Worm (Caenorhabditis elegans) whole organism, mixed stage, embryonic: ENCODE measurements around the gene R05H5.4.

ENCODE experiments used
- blmp-1 ChIP-seq: fragments of 150-350 bp; optimal IDR thresholded peaks from 2 replicates; lab custom pipeline; 2014; ENCODE audit warnings: missing biosample characterization, missing genetic modification characterization
- elt-1 ChIP-seq: sonication (generic microtip); optimal IDR thresholded peaks from 2 replicates; lab custom pipeline; 2017; ENCODE audit warnings: missing genetic modification characterization, mild to moderate bottlenecking, missing compliant biosample characterization, antibody characterized with exemption, moderate library complexity, borderline replicate concordance; ENCODE audit not compliant: insufficient read depth
- lin-13 ChIP-seq: fragments of 150-350 bp; optimal IDR thresholded peaks from 2 replicates; lab custom pipeline; 2014; ENCODE audit warnings: missing biosample characterization, missing genetic modification characterization
- lin-32 ChIP-seq: fragments of 200-800 bp; sonication (Bioruptor generic); optimal IDR thresholded peaks from 2 replicates; lab custom pipeline; 2018; ENCODE audit warnings: mild to moderate bottlenecking, missing genetic modification characterization, missing compliant biosample characterization
- lsy-2 ChIP-seq: fragments of 150-350 bp; optimal IDR thresholded peaks from 2 replicates; lab custom pipeline; 2014; ENCODE audit warnings: missing biosample characterization, missing genetic modification characterization
- nhr-12 ChIP-seq: fragments of 150-350 bp; optimal IDR thresholded peaks from 2 replicates; lab custom pipeline; 2014; ENCODE audit warnings: missing biosample characterization, missing genetic modification characterization
- nhr-2 ChIP-seq: fragments of 150-350 bp; optimal IDR thresholded peaks from 2 replicates; lab custom pipeline; 2014; ENCODE audit warnings: missing biosample characterization, missing genetic modification characterization

ce11 chrII:10192207-10192606 is 7.6 kb downstream of the R05H5.4 start, which contains the start of gene R05H5.7:
- no peak for TF ChIP-seq elt-1 (tag; lab: Kevin White, UChicago)
- TF ChIP-seq nhr-2 (tag; lab: Kevin White, UChicago): no peak
- TF ChIP-seq lin-13 (tag; lab: Kevin White, UChicago): no peak
- no peak for TF ChIP-seq lin-32 (GFP tag; lab: Kevin White, UChicago)
- no peak for TF ChIP-seq lsy-2 (tag; lab: Kevin White, UChicago)
- TF ChIP-seq blmp-1 (tag; lab: Kevin White, UChicago): no peak
- TF ChIP-seq nhr-12 (tag; lab: Kevin White, UChicago): no peak
